Fruit fly (Drosophila melanogaster): ENCODE data around the gene Rpn10.

- TF ChIP-seq Gug (GFP tag; IDR thresholded peaks at IDR 0.05) (peak; percentile 64), Eip93F (GFP tag; optimal IDR thresholded peaks at IDR 0.05) (peak; percentile 71), CG8119 (GFP tag; IDR thresholded peaks at IDR 0.05) (peak; percentile 79), Eip75B (GFP tag; optimal IDR thresholded peaks at IDR 0.05) (peak; percentile 66), CG16779 (tag; optimal IDR thresholded peaks at IDR 0.05) (no peak), CG8319 (GFP tag; optimal IDR thresholded peaks at IDR 0.05) (peak; percentile 75), CG6276 (GFP tag; optimal IDR thresholded peaks at IDR 0.05) (no peak), spab (GFP tag; optimal IDR thresholded peaks at IDR 0.05) (peak; percentile 67), CG6808 (GFP tag; optimal IDR thresholded peaks at IDR 0.05) (peak; percentile 70), CG7368 (GFP tag; optimal IDR thresholded peaks at IDR 0.05) (peak; percentile 75)
These were observed 20.7 kb upstream of the Rpn10 start, which contains the start of the genes SAK and Cdk12 for dm6 chr3L:21515823-21516715.

Measured in whole organism, prepupa.